Worm (Caenorhabditis elegans) whole organism, L1 larva: ENCODE results near the gene ilcr-2.

ENCODE experiments used
- snpc-4 ChIP-seq: fragments of 150-350 bp; optimal IDR thresholded peaks from 2 replicates; lab custom pipeline; 2014; ENCODE audit warnings: missing biosample characterization, missing genetic modification characterization
- tbx-2 ChIP-seq: sonication (generic microtip); optimal IDR thresholded peaks from 2 replicates; lab custom pipeline; 2016; ENCODE audit warnings: missing genetic modification characterization, missing compliant biosample characterization

ce11 chrII:5473946-5474423 is 1.1 kb upstream of the ilcr-2 start, which contains the start of gene mrps-16:
- TF ChIP-seq snpc-4, result peak; percentile 38
- TF ChIP-seq tbx-2 (tag; lab: Kevin White, UChicago), result peak; percentile 79
